Fruit fly (Drosophila melanogaster) Kc167 (cell line): ENCODE measurements around the gene CG15208.

ENCODE experiments used
- Myc ChIP-seq: fragments of >200 bp; optimal IDR thresholded peaks from 2 replicates; lab custom pipeline; 2017; ENCODE audit warnings: missing external identifiers
- Sin3A ChIP-seq: fragments of >200 bp; optimal IDR thresholded peaks from 2 replicates; lab custom pipeline; 2018; ENCODE audit warnings: missing external identifiers
- h ChIP-seq: fragments of >200 bp; optimal IDR thresholded peaks from 3 replicates; lab custom pipeline; 2018; ENCODE audit warnings: missing external identifiers
- insv ChIP-seq: fragments of >200 bp; optimal IDR thresholded peaks from 3 replicates; lab custom pipeline; 2018; ENCODE audit warnings: missing external identifiers
- psq ChIP-seq: fragments of >200 bp; optimal IDR thresholded peaks from 2 replicates; lab custom pipeline; 2017; ENCODE audit warnings: missing external identifiers

DNA sequence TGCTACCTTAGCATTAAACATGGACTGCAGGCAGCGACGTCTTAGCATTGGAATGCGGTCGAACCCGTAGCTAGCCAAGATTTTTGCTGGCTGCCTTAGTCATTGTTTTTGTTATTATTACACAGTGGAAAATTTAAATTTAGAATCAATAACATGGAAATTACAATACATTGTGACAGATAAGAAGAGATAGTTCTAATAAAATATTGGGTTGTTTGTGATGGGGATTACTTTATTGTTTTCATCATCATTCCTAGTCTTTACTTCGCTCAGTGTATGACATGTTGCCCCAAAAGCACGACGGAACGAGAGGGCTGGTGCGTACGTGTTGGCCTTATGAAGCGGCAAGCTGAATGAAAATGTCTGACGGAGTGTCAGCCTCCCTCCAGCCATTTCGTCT, 36.8 kb downstream of the CG15208 start:
- TF ChIP-seq h (no peak), insv (lab: Kevin White, UChicago) (no peak), psq (lab: Kevin White, UChicago) (no peak), Sin3A (lab: Kevin White, UChicago) (no peak), Myc (lab: Kevin White, UChicago) (no peak)
